Worm (Caenorhabditis elegans): ENCODE data around the gene Y97E10AR.2.

The Y97E10AR.2 gene

DNA sequence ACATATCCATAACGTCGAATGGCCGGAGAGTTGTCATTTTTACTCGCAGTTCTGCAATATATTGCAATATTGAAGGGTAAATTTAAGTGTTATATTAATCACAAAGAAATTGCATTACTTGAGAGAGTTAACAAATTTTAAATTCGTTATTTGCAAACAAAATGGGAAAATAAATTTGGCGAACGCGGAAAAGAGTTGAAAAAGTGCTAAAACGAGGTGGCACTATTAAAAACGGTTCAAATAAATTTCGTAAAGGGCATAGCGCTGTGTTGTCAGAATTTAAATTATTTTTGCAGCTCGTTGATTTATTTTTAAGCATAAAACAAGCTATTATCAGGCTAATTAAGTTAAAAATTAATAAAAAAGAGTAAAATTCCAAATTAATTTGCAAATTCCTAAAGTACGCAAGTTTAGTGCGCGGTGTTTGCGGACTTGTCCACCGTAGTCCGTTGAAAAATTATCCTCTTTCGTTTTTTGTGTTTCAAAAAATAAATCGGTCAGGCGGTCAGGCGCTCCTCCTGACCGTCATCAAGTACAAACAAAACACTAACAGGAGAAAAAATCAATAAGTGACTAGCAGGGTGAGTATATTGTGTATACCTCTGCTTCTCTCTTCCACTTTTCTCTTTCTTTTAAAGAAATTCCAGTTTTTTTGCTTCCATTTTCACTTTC lies 12.5 kb upstream of the Y97E10AR.2 start, which contains the start of the genes natb-1 and abhd-12 (continued):
- no peak for TF ChIP-seq nhr-237 (tag; optimal IDR thresholded peaks at IDR 0.05)
- TF ChIP-seq arid-1 (GFP tag; conservative IDR thresholded peaks at IDR 0.05), result no peak
- no peak for TF ChIP-seq attf-4 (tag; optimal IDR thresholded peaks at IDR 0.05)
- no peak for TF ChIP-seq cey-2 (tag; optimal IDR thresholded peaks at IDR 0.05; ENCODE audit: borderline replicate concordance, insufficient read depth)
- TF ChIP-seq lin-13 (GFP tag; optimal IDR thresholded peaks at IDR 0.05), result no peak
- no peak for TF ChIP-seq ceh-20 (GFP tag; IDR thresholded peaks at IDR 0.05)
- no peak for TF ChIP-seq zip-2 (tag; optimal IDR thresholded peaks at IDR 0.05)
- no peak for TF ChIP-seq skn-1 (tag; optimal IDR thresholded peaks at IDR 0.05)
- TF ChIP-seq T20F7.1 (GFP tag; optimal IDR thresholded peaks at IDR 0.05), result no peak
- TF ChIP-seq ztf-7 (tag; optimal IDR thresholded peaks at IDR 0.05), result no peak
- TF ChIP-seq ceh-32 (tag; optimal IDR thresholded peaks at IDR 0.05; ENCODE audit: poor library complexity), result no peak
- TF ChIP-seq spr-1 (tag; optimal IDR thresholded peaks at IDR 0.05), result no peak
- no peak for TF ChIP-seq fkh-10 (GFP tag; optimal IDR thresholded peaks at IDR 0.05)
- TF ChIP-seq ZK337.2 (GFP tag; IDR thresholded peaks at IDR 0.05), result no peak
- no peak for TF ChIP-seq saeg-2 (GFP tag; IDR thresholded peaks at IDR 0.05)
- no peak for TF ChIP-seq dmd-9 (GFP tag; IDR thresholded peaks at IDR 0.05)
- no peak for TF ChIP-seq pha-4 (GFP tag; IDR thresholded peaks at IDR 0.05)
- TF ChIP-seq pha-4 (tag; optimal IDR thresholded peaks at IDR 0.05), result peak; percentile 92
- no peak for TF ChIP-seq unc-130 (GFP tag; optimal IDR thresholded peaks at IDR 0.05)
- TF ChIP-seq daf-16 (GFP tag; optimal IDR thresholded peaks at IDR 0.05), result no peak
- TF ChIP-seq daf-16 (tag; optimal IDR thresholded peaks at IDR 0.05), result peak; percentile 56
- no peak for TF ChIP-seq D1046.2 (GFP tag; IDR thresholded peaks at IDR 0.05)
- no peak for TF ChIP-seq madf-9 (GFP tag; conservative IDR thresholded peaks at IDR 0.05)
- TF ChIP-seq mdl-1 (tag; optimal IDR thresholded peaks at IDR 0.05), result no peak
- no peak for TF ChIP-seq ztf-11 (tag; optimal IDR thresholded peaks at IDR 0.05)
- TF ChIP-seq ZK546.5 (tag; optimal IDR thresholded peaks at IDR 0.05), result no peak
- TF ChIP-seq F26F4.8 (GFP tag; conservative IDR thresholded peaks at IDR 0.05), result no peak
- no peak for TF ChIP-seq gei-8 (GFP tag; optimal IDR thresholded peaks at IDR 0.05)
- TF ChIP-seq nhr-11 (tag; optimal IDR thresholded peaks at IDR 0.05), result no peak

DNA sequence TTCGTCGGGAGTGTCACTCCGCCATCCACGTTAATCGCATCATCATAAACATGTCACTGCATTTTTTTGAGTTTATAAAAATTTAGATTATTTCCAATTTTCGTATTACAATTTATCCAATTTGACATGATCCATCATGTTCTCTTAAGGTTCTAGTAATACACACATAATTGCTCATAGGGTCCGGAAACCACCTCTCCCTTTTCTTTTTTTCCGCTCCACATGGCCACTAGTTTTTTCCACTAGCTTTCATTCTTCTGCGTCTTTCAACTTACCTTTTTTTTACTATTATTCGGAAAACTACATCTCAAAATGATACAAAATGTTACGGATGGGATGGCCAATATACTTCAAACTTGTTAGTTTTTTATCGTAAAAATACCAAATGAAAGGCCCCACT lies 10.1 kb upstream of the Y97E10AR.2 start, which contains the start of gene Y97E10AL.1:
Gene Y97E10AL.1 (plus strand): TSS at position 301 of the 400 bp plus-strand sequence.
- TF ChIP-seq nhr-10 (tag; optimal IDR thresholded peaks at IDR 0.05) (no peak), egl-27 (tag; optimal IDR thresholded peaks at IDR 0.05) (no peak)

DNA sequence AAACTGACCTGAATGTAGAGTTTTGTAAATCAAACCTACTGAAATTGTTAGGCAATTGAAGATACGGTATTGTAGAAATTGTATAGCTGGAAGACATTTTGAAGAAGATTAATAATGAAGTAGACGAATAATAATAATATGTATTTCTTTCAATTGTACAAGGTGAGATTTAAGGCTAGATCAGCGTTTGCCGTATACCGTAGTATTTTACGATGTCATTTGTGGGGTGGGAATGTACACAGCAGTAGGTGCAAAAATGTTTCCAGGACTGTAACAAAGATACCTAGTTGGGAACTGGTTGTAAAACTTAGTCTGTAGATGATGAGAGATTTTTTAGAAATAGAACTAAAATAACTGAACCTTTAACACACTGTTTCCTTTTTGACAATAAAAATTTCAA lies 1.4 kb upstream of the Y97E10AR.2 start, which contains the start of gene ceh-76:
Gene ceh-76 (minus strand): TSS at position 101 of the 400 bp plus-strand sequence.
- no peak for TF ChIP-seq tra-1 (GFP tag; IDR thresholded peaks at IDR 0.05)
- no peak for TF ChIP-seq jun-1 (tag; optimal IDR thresholded peaks at IDR 0.05)
- no peak for TF ChIP-seq ceh-28 (tag; optimal IDR thresholded peaks at IDR 0.05)
- no peak for TF ChIP-seq nhr-28 (tag; optimal IDR thresholded peaks at IDR 0.05)
- TF ChIP-seq nhr-42 (GFP tag; IDR thresholded peaks at IDR 0.05), result no peak
- TF ChIP-seq D1046.2 (GFP tag; IDR thresholded peaks at IDR 0.05), result no peak
- TF ChIP-seq dmd-8 (GFP tag; IDR thresholded peaks at IDR 0.05), result no peak
- TF ChIP-seq F49E8.2 (tag; optimal IDR thresholded peaks at IDR 0.05; ENCODE audit: borderline replicate concordance), result no peak
- no peak for TF ChIP-seq lir-3 (tag; optimal IDR thresholded peaks at IDR 0.05)
- no peak for TF ChIP-seq nhr-102 (tag; optimal IDR thresholded peaks at IDR 0.05)
- TF ChIP-seq mdt-29 (GFP tag; IDR thresholded peaks at IDR 0.05), result no peak
- no peak for TF ChIP-seq mxl-3 (GFP tag; optimal IDR thresholded peaks at IDR 0.05)
- no peak for TF ChIP-seq hmg-1.1 (GFP tag; IDR thresholded peaks at IDR 0.05)
- TF ChIP-seq zag-1 (tag; optimal IDR thresholded peaks at IDR 0.05), result no peak
- TF ChIP-seq dpl-1 (GFP tag; optimal IDR thresholded peaks at IDR 0.05), result no peak

Measured in whole organism, L4 larva.